Worm (Caenorhabditis elegans) whole organism, L4/young adult: ENCODE results near the gene oat-1.

Experiments used
- W03F9.2 ChIP-seq: fragments of 150-350 bp; optimal IDR thresholded peaks from 2 replicates; lab custom pipeline; 2014; ENCODE audit warnings: missing biosample characterization, missing genetic modification characterization
- dao-5 ChIP-seq: sonication (generic microtip); optimal IDR thresholded peaks from 2 replicates; lab custom pipeline; 2016; ENCODE audit warnings: missing genotype, missing genetic modification characterization, moderate library complexity, missing compliant biosample characterization

ce11 chrIV:8476880-8477279, 4.5 kb upstream of the oat-1 start, which contains the start of gene spp-10:
- TF ChIP-seq dao-5 (tag; lab: Kevin White, UChicago) (no peak), W03F9.2 (tag; lab: Kevin White, UChicago) (no peak)
